Fruit fly (Drosophila melanogaster) whole organism, prepupa: Measurements from ENCODE around the gene CG7110.

Source experiments
- CG11294 ChIP-seq: fragments of 200-800 bp; sonication (Bioruptor generic); IDR thresholded peaks from 2 replicates; pipeline ENCODE4 v1.3.6; 2022; ENCODE audit warnings: missing biosample characterization, missing genetic modification characterization
- CG11902 ChIP-seq: fragments of 200-800 bp; sonication (Bioruptor generic); optimal IDR thresholded peaks from 3 replicates; lab custom pipeline; 2016; ENCODE audit warnings: missing biosample characterization, missing genetic modification characterization
- CG15336 ChIP-seq: fragments of 200-800 bp; sonication (Bioruptor generic); IDR thresholded peaks from 2 replicates; pipeline ENCODE4 v1.3.6; 2022; ENCODE audit warnings: missing biosample characterization, missing genetic modification characterization
- CG1621 ChIP-seq: fragments of 200-800 bp; sonication (Bioruptor generic); optimal IDR thresholded peaks from 3 replicates; lab custom pipeline; 2018; ENCODE audit warnings: missing biosample characterization, mild to moderate bottlenecking, missing genetic modification characterization
- CG6808 ChIP-seq: fragments of 200-800 bp; sonication (Bioruptor generic); optimal IDR thresholded peaks from 3 replicates; lab custom pipeline; 2017; ENCODE audit warnings: missing biosample characterization, missing genetic modification characterization, mild to moderate bottlenecking, moderate library complexity, missing genetic modification reagents
- Ets96B ChIP-seq: fragments of 200-800 bp; optimal IDR thresholded peaks from 2 replicates; lab custom pipeline; 2019; ENCODE audit warnings: missing biosample characterization, mild to moderate bottlenecking, missing genetic modification characterization, moderate library complexity
- Hr4 ChIP-seq: fragments of 200-800 bp; sonication (Bioruptor generic); optimal IDR thresholded peaks from 3 replicates; lab custom pipeline; 2016; ENCODE audit warnings: missing biosample characterization, missing genetic modification characterization
- dac ChIP-seq: fragments of 200-800 bp; sonication (Bioruptor generic); optimal IDR thresholded peaks from 2 replicates; lab custom pipeline; 2017; ENCODE audit warnings: missing biosample characterization, mild to moderate bottlenecking, missing genetic modification characterization
- dsx ChIP-seq: fragments of 200-800 bp; optimal IDR thresholded peaks from 3 replicates; lab custom pipeline; 2019; ENCODE audit warnings: missing biosample characterization, mild to moderate bottlenecking, missing genetic modification characterization, moderate library complexity; ENCODE audit not compliant: poor library complexity, severe bottlenecking
- fd59A ChIP-seq: fragments of 200-800 bp; sonication (Bioruptor generic); optimal IDR thresholded peaks from 2 replicates; lab custom pipeline; 2017; ENCODE audit warnings: missing biosample characterization, mild to moderate bottlenecking, missing genetic modification characterization, missing genetic modification reagents
- lz ChIP-seq: fragments of 200-800 bp; sonication (Bioruptor generic); optimal IDR thresholded peaks from 3 replicates; lab custom pipeline; 2016; ENCODE audit warnings: missing biosample characterization, missing genetic modification characterization
- net ChIP-seq: fragments of 200-800 bp; sonication (Bioruptor generic); optimal IDR thresholded peaks from 3 replicates; lab custom pipeline; 2016; ENCODE audit warnings: missing biosample characterization, missing genetic modification characterization
- topi ChIP-seq: fragments of 200-800 bp; sonication (Bioruptor generic); optimal IDR thresholded peaks from 3 replicates; lab custom pipeline; 2016; ENCODE audit warnings: missing biosample characterization, missing genetic modification characterization
- vri ChIP-seq: fragments of 200-800 bp; sonication (Bioruptor generic); optimal IDR thresholded peaks from 3 replicates; lab custom pipeline; 2016; ENCODE audit warnings: missing biosample characterization, mild to moderate bottlenecking, missing genetic modification characterization

dm6 chr2L:13387255-13387654 is 11.5 kb upstream of the CG7110 start, which contains the start of the genes Ing5 and CG7099:
- TF ChIP-seq dsx (GFP tag; lab: Kevin White, UChicago) (peak; percentile 88), CG1621 (tag; lab: Kevin White, UChicago) (peak; percentile 86), topi (peak; percentile 95), net (GFP tag; lab: Kevin White, UChicago) (peak; percentile 93), CG11294 (GFP tag; lab: Robert Waterston, UW) (peak; percentile 90), Ets96B (tag; lab: Kevin White, UChicago) (peak; percentile 94), CG6808 (GFP tag; lab: Kevin White, UChicago) (peak; percentile 80), fd59A (peak; percentile 84), vri (GFP tag; lab: Kevin White, UChicago) (no peak), CG15336 (GFP tag; lab: Robert Waterston, UW) (peak; percentile 89), lz (GFP tag; lab: Kevin White, UChicago) (peak; percentile 96), dac (peak; percentile 88), Hr4 (GFP tag; lab: Kevin White, UChicago) (peak; percentile 96), CG11902 (GFP tag; lab: Kevin White, UChicago) (peak; percentile 94)
